Fruit fly (Drosophila melanogaster): ENCODE measurements around the gene CG43999.

- TF ChIP-seq Mnt (GFP tag; optimal IDR thresholded peaks at IDR 0.05) = no peak
- no peak for TF ChIP-seq CG7101 (tag; optimal IDR thresholded peaks at IDR 0.05)
- no peak for TF ChIP-seq Clk (GFP tag; optimal IDR thresholded peaks at IDR 0.05)
- no peak for TF ChIP-seq Hr96 (GFP tag; optimal IDR thresholded peaks at IDR 0.05)
These were observed 9.4 kb downstream of the CG43999 start for dm6 chr3R:23919366-23919765.

Data from whole organism, adult.